Worm (Caenorhabditis elegans): Measurements from ENCODE around the gene nstp-9.

DNA sequence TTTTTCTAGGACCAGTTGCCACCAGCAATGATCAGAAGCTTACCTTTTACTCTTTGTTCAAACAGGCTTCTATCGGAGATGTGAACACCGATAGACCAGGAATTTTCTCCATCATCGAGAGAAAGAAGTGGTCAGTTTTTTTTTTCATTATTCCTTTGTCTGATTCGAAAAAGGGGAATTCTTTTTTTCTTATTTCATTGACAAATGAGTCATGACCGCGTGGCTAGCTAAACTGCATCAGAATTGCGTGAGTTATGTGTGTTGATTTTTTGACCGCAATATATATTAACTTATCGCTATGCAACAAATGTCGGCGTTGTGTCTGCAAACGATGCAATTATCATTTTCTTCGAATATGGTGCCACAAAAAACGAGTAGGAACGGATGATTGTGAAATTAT is 16.1 kb downstream of the nstp-9 start:
- TF ChIP-seq lsy-2 (tag; optimal IDR thresholded peaks at IDR 0.05): no peak
- TF ChIP-seq lin-13 (tag; optimal IDR thresholded peaks at IDR 0.05): no peak
- TF ChIP-seq ztf-11 (tag; optimal IDR thresholded peaks at IDR 0.05): no peak

Measured in whole organism, mixed stage, embryonic.